Fruit fly (Drosophila melanogaster): ENCODE data around the gene CG12971.

CG12971 gene

DNA sequence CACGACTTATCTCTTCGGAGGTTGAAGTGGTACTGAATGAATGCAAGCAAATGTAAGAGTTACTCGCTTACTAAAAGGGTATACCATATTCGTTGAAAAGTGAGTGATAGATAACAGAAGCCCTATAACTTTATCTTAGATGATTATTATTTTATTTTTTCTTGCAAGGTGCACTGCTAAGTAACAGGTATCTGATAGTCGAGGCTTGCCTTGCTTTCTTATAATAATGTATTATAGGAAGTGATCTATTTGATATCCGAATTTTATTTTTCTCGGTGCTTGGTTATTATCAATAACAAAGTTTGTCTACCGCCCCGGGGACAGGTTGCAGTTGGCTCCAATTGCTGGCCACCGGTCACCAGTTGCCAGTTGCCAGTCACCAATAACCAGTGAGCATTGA is 14.9 kb upstream of the CG12971 start:
- no peak for TF ChIP-seq Kr (GFP tag; optimal IDR thresholded peaks at IDR 0.05)
- TF ChIP-seq vnd (GFP tag; IDR thresholded peaks at IDR 0.05; ENCODE audit: partially characterized antibody) = 0 out of 3 replicates have a peak, but pooled peaks have one; percentile 16
- no peak for TF ChIP-seq jing (GFP tag; optimal IDR thresholded peaks at IDR 0.05)
- TF ChIP-seq MBD-R2 (GFP tag; IDR thresholded peaks at IDR 0.05) = no peak
- peak; percentile 50; the same call in 1 of the 3 replicates for TF ChIP-seq CG6791 (GFP tag; IDR thresholded peaks at IDR 0.05; ENCODE audit: partially characterized antibody)
- peak; percentile 51; the same call in 1 of the 2 replicates for TF ChIP-seq tna (GFP tag; IDR thresholded peaks at IDR 0.05; ENCODE audit: partially characterized antibody)
- TF ChIP-seq CG8388 (GFP tag; optimal IDR thresholded peaks at IDR 0.05) = no peak
- TF ChIP-seq ftz-f1 (GFP tag; optimal IDR thresholded peaks at IDR 0.05) = no peak
- 0 out of 3 replicates have a peak, but pooled peaks have one; percentile 39 for TF ChIP-seq CG14860 (GFP tag; IDR thresholded peaks at IDR 0.05; ENCODE audit: partially characterized antibody)
- peak; percentile 50; the same call in 1 of the 3 replicates for TF ChIP-seq CG7963 (GFP tag; IDR thresholded peaks at IDR 0.05; ENCODE audit: partially characterized antibody)
- TF ChIP-seq CG18262 (tag; optimal IDR thresholded peaks at IDR 0.05) = no peak
- TF ChIP-seq CG34422 (GFP tag; IDR thresholded peaks at IDR 0.05) = no peak
- TF ChIP-seq vfl (GFP tag; optimal IDR thresholded peaks at IDR 0.05) = no peak
- TF ChIP-seq HLH4C (GFP tag; IDR thresholded peaks at IDR 0.05; ENCODE audit: partially characterized antibody) = peak; percentile 64; the same call in 2 of the 3 replicates
- TF ChIP-seq dati (GFP tag; IDR thresholded peaks at IDR 0.05) = no peak
- TF ChIP-seq CG8765 (GFP tag; IDR thresholded peaks at IDR 0.05) = no peak

- no peak for TF ChIP-seq Mrtf (GFP tag; IDR thresholded peaks at IDR 0.05)
- TF ChIP-seq CG11456 (GFP tag; IDR thresholded peaks at IDR 0.05) = no peak
- TF ChIP-seq Dll (GFP tag; IDR thresholded peaks at IDR 0.05; ENCODE audit: partially characterized antibody) = no peak
- no peak for TF ChIP-seq CG8924 (tag; optimal IDR thresholded peaks at IDR 0.05)
- 0 out of 3 replicates have a peak, but pooled peaks have one; percentile 7 for TF ChIP-seq ase (GFP tag; IDR thresholded peaks at IDR 0.05)
- no peak for TF ChIP-seq CG10959 (GFP tag; IDR thresholded peaks at IDR 0.05)
- peak; percentile 7; the same call in 1 of the 3 replicates for TF ChIP-seq gce (GFP tag; IDR thresholded peaks at IDR 0.05)
- TF ChIP-seq CG9817 (tag; optimal IDR thresholded peaks at IDR 0.05) = no peak
- no peak for TF ChIP-seq CG43689 (GFP tag; IDR thresholded peaks at IDR 0.05)
- TF ChIP-seq ab (GFP tag; optimal IDR thresholded peaks at IDR 0.05) = no peak
- peak; percentile 92 for TF ChIP-seq Drgx (GFP tag; IDR thresholded peaks at IDR 0.05)
- TF ChIP-seq oc (tag; optimal IDR thresholded peaks at IDR 0.05) = no peak
- TF ChIP-seq Ada2b (GFP tag; IDR thresholded peaks at IDR 0.05) = no peak
- no peak for TF ChIP-seq ind (GFP tag; optimal IDR thresholded peaks at IDR 0.05)
- 0 out of 3 replicates have a peak, but pooled peaks have one; percentile 11 for TF ChIP-seq HLH4C (GFP tag; IDR thresholded peaks at IDR 0.05; ENCODE audit: partially characterized antibody)
- no peak for TF ChIP-seq dimm (GFP tag; IDR thresholded peaks at IDR 0.05)
- TF ChIP-seq sim (GFP tag; IDR thresholded peaks at IDR 0.05) = 0 out of 2 replicates have a peak, but pooled peaks have one; percentile 6
- no peak for TF ChIP-seq br (optimal IDR thresholded peaks at IDR 0.05)
- no peak for TF ChIP-seq knrl (GFP tag; IDR thresholded peaks at IDR 0.05; ENCODE audit: partially characterized antibody)
- TF ChIP-seq CG1233 (GFP tag; optimal IDR thresholded peaks at IDR 0.05) = no peak
- no peak for TF ChIP-seq hkb (optimal IDR thresholded peaks at IDR 0.05)
- no peak for TF ChIP-seq hkb (GFP tag; IDR thresholded peaks at IDR 0.05)
- TF ChIP-seq CG11093 (GFP tag; IDR thresholded peaks at IDR 0.05) = peak; percentile 41; the same call in 1 of the 3 replicates
- TF ChIP-seq Hr51 (GFP tag; optimal IDR thresholded peaks at IDR 0.05) = no peak
- no peak for TF ChIP-seq tio (GFP tag; optimal IDR thresholded peaks at IDR 0.05)
- no peak for TF ChIP-seq nom (GFP tag; optimal IDR thresholded peaks at IDR 0.05)
- no peak for TF ChIP-seq CG17829 (tag; optimal IDR thresholded peaks at IDR 0.05)
- no peak for TF ChIP-seq tll (GFP tag; optimal IDR thresholded peaks at IDR 0.05)
- no peak for TF ChIP-seq CG13894 (tag; optimal IDR thresholded peaks at IDR 0.05)
- no peak for TF ChIP-seq CG7745 (tag; optimal IDR thresholded peaks at IDR 0.05)
- TF ChIP-seq HmgZ (tag; optimal IDR thresholded peaks at IDR 0.05) = no peak
- TF ChIP-seq CG13424 (tag; optimal IDR thresholded peaks at IDR 0.05) = no peak
- no peak for TF ChIP-seq emc (GFP tag; optimal IDR thresholded peaks at IDR 0.05)
Measured at dm6 chr3L:21363926-21364537, 7.7 kb upstream of the CG12971 start.
